Fruit fly (Drosophila melanogaster) whole organism, wandering third instar larva: ENCODE measurements around the gene sdk.

Experiments used
- CG32264 ChIP-seq: fragments of 200-800 bp; sonication (Bioruptor generic); optimal IDR thresholded peaks from 2 replicates; lab custom pipeline; 2016; ENCODE audit warnings: missing biosample characterization, missing genetic modification characterization
- CG9705 ChIP-seq: fragments of 200-800 bp; sonication (Bioruptor generic); optimal IDR thresholded peaks from 2 replicates; lab custom pipeline; 2018; ENCODE audit warnings: missing biosample characterization, mild to moderate bottlenecking, missing genetic modification characterization
- CrebA ChIP-seq: fragments of 200-800 bp; sonication (Bioruptor generic); optimal IDR thresholded peaks from 2 replicates; lab custom pipeline; 2016; ENCODE audit warnings: missing biosample characterization, mild to moderate bottlenecking, missing genetic modification characterization, borderline replicate concordance
- Dfd ChIP-seq: fragments of >200 bp; optimal IDR thresholded peaks from 2 replicates; lab custom pipeline; 2017; ENCODE audit warnings: missing biosample characterization, missing genetic modification characterization
- Dif ChIP-seq: fragments of 200-275, 200-300 bp; sonication (Bioruptor generic); optimal IDR thresholded peaks from 2 replicates; lab custom pipeline; 2018; ENCODE audit warnings: missing biosample characterization, missing genetic modification characterization; ENCODE audit not compliant: partially characterized antibody
- GATAd ChIP-seq: sonication (Bioruptor generic); optimal IDR thresholded peaks from 2 replicates; lab custom pipeline; 2016; ENCODE audit warnings: missing biosample characterization, missing genetic modification characterization
- HLH106 ChIP-seq: fragments of 200-800 bp; optimal IDR thresholded peaks from 3 replicates; lab custom pipeline; 2019; ENCODE audit warnings: missing biosample characterization, mild to moderate bottlenecking, missing genetic modification characterization, moderate library complexity
- Hnf4 ChIP-seq: fragments of 200-800 bp; sonication (Bioruptor generic); optimal IDR thresholded peaks from 2 replicates; lab custom pipeline; 2016; ENCODE audit warnings: missing biosample characterization, mild to moderate bottlenecking, missing genetic modification characterization
- Hr78 ChIP-seq: fragments of >200 bp; optimal IDR thresholded peaks from 2 replicates; lab custom pipeline; 2017; ENCODE audit warnings: missing biosample characterization, missing genetic modification characterization
- Jra ChIP-seq: sonication (Bioruptor generic); optimal IDR thresholded peaks from 2 replicates; lab custom pipeline; 2016; ENCODE audit warnings: missing biosample characterization, missing genetic modification characterization
- Myc ChIP-seq: fragments of >200 bp; optimal IDR thresholded peaks from 2 replicates; lab custom pipeline; 2017
- N ChIP-seq: fragments of >200 bp; optimal IDR thresholded peaks from 2 replicates; lab custom pipeline; 2018; ENCODE audit warnings: missing biosample characterization, missing external identifiers, missing genetic modification characterization
- OdsH ChIP-seq: fragments of 200-800 bp; sonication (Bioruptor generic); optimal IDR thresholded peaks from 2 replicates; lab custom pipeline; 2016; ENCODE audit warnings: missing biosample characterization, mild to moderate bottlenecking, missing genetic modification characterization
- Rel ChIP-seq, 2 experiments: fragments of 200-800 bp; sonication (Bioruptor generic) in 1 of 2; optimal IDR thresholded peaks; 2 replicates in 1 of 2; 3 replicates in 1 of 2; lab custom pipeline; 2016 to 2019; ENCODE audit warnings: mild to moderate bottlenecking in 2 of 2, missing biosample characterization in 2 of 2, missing genetic modification characterization in 2 of 2, moderate library complexity in 1 of 2
- Sp1 ChIP-seq: fragments of 200-800 bp; sonication (Bioruptor generic); optimal IDR thresholded peaks from 3 replicates; lab custom pipeline; 2019; ENCODE audit warnings: missing biosample characterization, mild to moderate bottlenecking, missing genetic modification characterization, moderate library complexity
- Vsx2 ChIP-seq: fragments of 200-300, 225-300 bp; sonication (Bioruptor generic); optimal IDR thresholded peaks from 2 replicates; lab custom pipeline; 2018; ENCODE audit warnings: missing biosample characterization, missing genetic modification characterization; ENCODE audit not compliant: partially characterized antibody
- br ChIP-seq: fragments of 200-800 bp; sonication (Bioruptor generic); optimal IDR thresholded peaks from 2 replicates; lab custom pipeline; 2016; ENCODE audit warnings: missing biosample characterization, missing genetic modification characterization
- brk ChIP-seq: fragments of 200-800 bp; sonication (Bioruptor generic); optimal IDR thresholded peaks from 2 replicates; lab custom pipeline; 2016; ENCODE audit warnings: missing biosample characterization, mild to moderate bottlenecking, missing genetic modification characterization
- dl ChIP-seq, 2 experiments: fragments of 175-275, 200-275 bp in 1 of 2; fragments of 200-275 bp in 1 of 2; sonication (Bioruptor generic); optimal IDR thresholded peaks; lab custom pipeline; 2018; ENCODE audit warnings: mild to moderate bottlenecking in 2 of 2, missing biosample characterization in 2 of 2, missing genetic modification characterization in 2 of 2, moderate library complexity in 2 of 2; ENCODE audit not compliant: partially characterized antibody in 2 of 2, insufficient read depth in 1 of 2
- dmrt93B ChIP-seq: fragments of 200-800 bp; sonication (Bioruptor generic); optimal IDR thresholded peaks from 2 replicates; lab custom pipeline; 2018; ENCODE audit warnings: missing biosample characterization, mild to moderate bottlenecking, missing genetic modification characterization
- ey ChIP-seq: fragments of 200-800 bp; sonication (Bioruptor generic); optimal IDR thresholded peaks from 2 replicates; lab custom pipeline; 2016; ENCODE audit warnings: missing biosample characterization, missing genetic modification characterization
- foxo ChIP-seq, 2 experiments: fragments of 200-800 bp; sonication (Bioruptor generic); optimal IDR thresholded peaks; 2 replicates in 1 of 2; 3 replicates in 1 of 2; lab custom pipeline; 2016 to 2017; ENCODE audit warnings: missing biosample characterization in 2 of 2, missing genetic modification characterization in 2 of 2
- fru ChIP-seq: fragments of 200-800 bp; sonication (Bioruptor generic); optimal IDR thresholded peaks from 3 replicates; lab custom pipeline; 2016; ENCODE audit warnings: missing biosample characterization, mild to moderate bottlenecking, missing genetic modification characterization
- h ChIP-seq: fragments of 200-800 bp; sonication (Bioruptor generic); optimal IDR thresholded peaks from 3 replicates; lab custom pipeline; 2016; ENCODE audit warnings: missing biosample characterization, mild to moderate bottlenecking, missing genetic modification characterization
- jim ChIP-seq: fragments of 175-275, 200-325 bp; sonication (Bioruptor generic); optimal IDR thresholded peaks from 2 replicates; lab custom pipeline; 2016; ENCODE audit warnings: missing biosample characterization, mild to moderate bottlenecking, missing genetic modification characterization
- lola ChIP-seq: fragments of >200 bp; optimal IDR thresholded peaks from 2 replicates; lab custom pipeline; 2017; ENCODE audit warnings: missing biosample characterization, missing genetic modification characterization
- pan ChIP-seq: fragments of >200 bp; optimal IDR thresholded peaks from 2 replicates; lab custom pipeline; 2017
- psq ChIP-seq: fragments of 200-800 bp; sonication (Bioruptor generic); optimal IDR thresholded peaks from 3 replicates; lab custom pipeline; 2017; ENCODE audit warnings: missing biosample characterization, mild to moderate bottlenecking, missing genetic modification characterization, moderate library complexity
- rgr ChIP-seq: fragments of 200-800 bp; sonication (Bioruptor generic); optimal IDR thresholded peaks from 3 replicates; lab custom pipeline; 2016; ENCODE audit warnings: missing biosample characterization, mild to moderate bottlenecking, missing genetic modification characterization
- sage ChIP-seq: fragments of 200-800 bp; sonication (Bioruptor generic); optimal IDR thresholded peaks from 2 replicates; lab custom pipeline; 2016; ENCODE audit warnings: missing biosample characterization, mild to moderate bottlenecking, missing genetic modification characterization
- usp ChIP-seq: fragments of >200 bp; optimal IDR thresholded peaks from 2 replicates; lab custom pipeline; 2017; ENCODE audit warnings: missing biosample characterization, missing genetic modification characterization
- woc ChIP-seq: sonication (Bioruptor generic); optimal IDR thresholded peaks from 2 replicates; lab custom pipeline; 2016; ENCODE audit warnings: missing biosample characterization, mild to moderate bottlenecking, missing genetic modification characterization

The sdk gene

dm6 chrX:692811-693764 lies 6.5 kb downstream of the sdk start:
- no peak for TF ChIP-seq dmrt93B (GFP tag; lab: Kevin White, UChicago)
- peak; percentile 18 for TF ChIP-seq woc (GFP tag; lab: Kevin White, UChicago)
- TF ChIP-seq brk (GFP tag; lab: Kevin White, UChicago), result no peak
- TF ChIP-seq sage (GFP tag; lab: Kevin White, UChicago), result no peak
- TF ChIP-seq foxo (GFP tag; optimal IDR thresholded peaks at IDR 0.05; lab: Kevin White, UChicago), result no peak
- peak; percentile 14 for TF ChIP-seq psq (GFP tag; lab: Kevin White, UChicago)
- TF ChIP-seq CG32264 (GFP tag; lab: Kevin White, UChicago), result no peak
- TF ChIP-seq lola (GFP tag; lab: Kevin White, UChicago), result no peak
- peak; percentile 2 for TF ChIP-seq fru (GFP tag; lab: Kevin White, UChicago)
- no peak for TF ChIP-seq dl (GFP tag; optimal IDR thresholded peaks at IDR 0.05; lab: Kevin White, UChicago; ENCODE audit: insufficient read depth in 1 of 2, partially characterized antibody in 2 of 2)

- TF ChIP-seq Hnf4 (GFP tag; lab: Kevin White, UChicago) (no peak), OdsH (GFP tag; lab: Kevin White, UChicago) (no peak), usp (GFP tag; lab: Kevin White, UChicago) (no peak), Jra (no peak), Vsx2 (GFP tag; lab: Kevin White, UChicago) (no peak)
Measured at dm6 chrX:693911-694310, 7.3 kb downstream of the sdk start.

dm6 chrX:694350-694749 lies 7.7 kb downstream of the sdk start:
- TF ChIP-seq N (GFP tag; lab: Kevin White, UChicago), result no peak
- no peak for TF ChIP-seq GATAd
- no peak for TF ChIP-seq jim (GFP tag; lab: Kevin White, UChicago)
- TF ChIP-seq pan (lab: Kevin White, UChicago), result no peak
- no peak for TF ChIP-seq br
- TF ChIP-seq brk (GFP tag; lab: Kevin White, UChicago), result no peak
- TF ChIP-seq CrebA (GFP tag; lab: Kevin White, UChicago), result no peak
- TF ChIP-seq Dfd, result no peak

DNA sequence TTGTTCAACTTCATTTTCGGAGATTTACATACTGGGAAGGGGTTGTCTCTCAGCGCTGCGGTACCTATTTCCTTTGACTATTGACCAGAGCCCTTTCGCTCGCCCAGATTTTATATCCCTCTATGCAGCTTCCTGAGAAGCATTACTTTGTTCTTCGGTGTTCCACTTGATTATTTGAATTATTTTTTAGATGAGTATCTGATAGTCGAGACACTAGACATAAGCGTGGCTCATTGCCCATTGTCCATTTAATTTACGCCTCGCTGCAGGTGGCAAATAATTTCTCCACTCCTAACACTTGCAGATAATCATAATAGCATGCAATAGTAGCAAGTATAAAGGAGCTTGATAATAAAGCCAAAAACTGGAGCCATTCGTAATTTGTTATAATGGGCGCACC lies 8.1 kb downstream of the sdk start:
- no peak for TF ChIP-seq CG32264 (GFP tag; lab: Kevin White, UChicago)
- TF ChIP-seq jim (GFP tag; lab: Kevin White, UChicago), result no peak
- no peak for TF ChIP-seq Rel (GFP tag; optimal IDR thresholded peaks at IDR 0.05; lab: Kevin White, UChicago)
- TF ChIP-seq Rel (tag; optimal IDR thresholded peaks at IDR 0.05; lab: Kevin White, UChicago), result no peak

dm6 chrX:696064-696463 lies 9.4 kb downstream of the sdk start:
- peak in 1 of 2 experiments; percentile 29 for TF ChIP-seq foxo (GFP tag; optimal IDR thresholded peaks at IDR 0.05; lab: Kevin White, UChicago)
- TF ChIP-seq Hr78 (GFP tag; lab: Kevin White, UChicago), result no peak
- no peak for TF ChIP-seq pan (lab: Kevin White, UChicago)
- TF ChIP-seq fru (GFP tag; lab: Kevin White, UChicago), result peak; percentile 44
- TF ChIP-seq psq (GFP tag; lab: Kevin White, UChicago), result peak; percentile 33
- no peak for TF ChIP-seq ey (GFP tag; lab: Kevin White, UChicago)
- TF ChIP-seq dmrt93B (GFP tag; lab: Kevin White, UChicago), result no peak
- no peak for TF ChIP-seq Myc (lab: Kevin White, UChicago)
- peak; percentile 9 for TF ChIP-seq brk (GFP tag; lab: Kevin White, UChicago)
- no peak for TF ChIP-seq HLH106 (tag; lab: Kevin White, UChicago)
- peak; percentile 18 for TF ChIP-seq Hnf4 (GFP tag; lab: Kevin White, UChicago)
- no peak for TF ChIP-seq woc (GFP tag; lab: Kevin White, UChicago)
- TF ChIP-seq sage (GFP tag; lab: Kevin White, UChicago), result no peak
- no peak for TF ChIP-seq CG32264 (GFP tag; lab: Kevin White, UChicago)
- no peak for TF ChIP-seq GATAd
- no peak for TF ChIP-seq Sp1 (GFP tag; lab: Kevin White, UChicago)
- TF ChIP-seq lola (GFP tag; lab: Kevin White, UChicago), result no peak
- no peak for TF ChIP-seq Dif (GFP tag; lab: Kevin White, UChicago)
- TF ChIP-seq dl (GFP tag; optimal IDR thresholded peaks at IDR 0.05; lab: Kevin White, UChicago; ENCODE audit: insufficient read depth in 1 of 2, partially characterized antibody in 2 of 2), result no peak
- TF ChIP-seq OdsH (GFP tag; lab: Kevin White, UChicago), result peak; percentile 15
- no peak for TF ChIP-seq CG9705
- peak; percentile 30 for TF ChIP-seq h (GFP tag; lab: Kevin White, UChicago)
- peak; percentile 39 for TF ChIP-seq rgr (GFP tag; lab: Kevin White, UChicago)
